Worm (Caenorhabditis elegans) whole organism, L2 larva: ENCODE measurements around the gene F41B4.1.

Experiments
- C34F6.9 ChIP-seq: fragments of 150-350 bp; optimal IDR thresholded peaks from 2 replicates; lab custom pipeline; 2014; ENCODE audit warnings: missing biosample characterization, missing genetic modification characterization
- ama-1 ChIP-seq: fragments of 150-350 bp; optimal IDR thresholded peaks from 2 replicates; lab custom pipeline; 2018; ENCODE audit warnings: inconsistent platforms
- blmp-1 ChIP-seq: sonication (generic microtip); optimal IDR thresholded peaks from 2 replicates; lab custom pipeline; 2017; ENCODE audit warnings: missing genetic modification characterization, mild to moderate bottlenecking, missing compliant biosample characterization, antibody characterized with exemption, moderate library complexity; ENCODE audit not compliant: insufficient read depth
- elt-3 ChIP-seq: sonication (generic microtip); optimal IDR thresholded peaks from 2 replicates; lab custom pipeline; 2017; ENCODE audit warnings: missing biosample characterization, missing genetic modification characterization
- fos-1 ChIP-seq: fragments of 150-350 bp; optimal IDR thresholded peaks from 2 replicates; lab custom pipeline; 2014; ENCODE audit warnings: missing biosample characterization, missing genetic modification characterization
- nhr-129 ChIP-seq: fragments of 150-350 bp; optimal IDR thresholded peaks from 2 replicates; lab custom pipeline; 2014; ENCODE audit warnings: missing biosample characterization, missing genetic modification characterization
- nhr-237 ChIP-seq: fragments of 150-350 bp; optimal IDR thresholded peaks from 2 replicates; lab custom pipeline; 2014; ENCODE audit warnings: missing biosample characterization, missing genetic modification characterization
- nhr-25 ChIP-seq: fragments of 150-350 bp; sonication (generic microtip); optimal IDR thresholded peaks from 3 replicates; lab custom pipeline; 2014; ENCODE audit warnings: missing biosample characterization, missing genetic modification characterization
- nhr-77 ChIP-seq: fragments of 150-350 bp; optimal IDR thresholded peaks from 2 replicates; lab custom pipeline; 2014; ENCODE audit warnings: missing biosample characterization, missing genetic modification characterization
- skn-1 ChIP-seq: sonication (generic microtip); optimal IDR thresholded peaks from 2 replicates; lab custom pipeline; 2017; ENCODE audit warnings: missing biosample characterization, missing genetic modification characterization
- sma-3 ChIP-seq: sonication (generic microtip); optimal IDR thresholded peaks from 2 replicates; lab custom pipeline; 2016; ENCODE audit warnings: missing genetic modification reagents, missing genetic modification characterization, missing compliant biosample characterization
- snpc-4 ChIP-seq: fragments of 150-350 bp; optimal IDR thresholded peaks from 2 replicates; lab custom pipeline; 2014; ENCODE audit warnings: missing biosample characterization, missing genetic modification characterization
- unc-39 ChIP-seq: fragments of 150-350 bp; optimal IDR thresholded peaks from 2 replicates; lab custom pipeline; 2014; ENCODE audit warnings: missing biosample characterization, missing genetic modification characterization
- ztf-11 ChIP-seq: sonication (generic microtip); optimal IDR thresholded peaks from 2 replicates; lab custom pipeline; 2017; ENCODE audit warnings: missing biosample characterization, missing genetic modification characterization

DNA sequence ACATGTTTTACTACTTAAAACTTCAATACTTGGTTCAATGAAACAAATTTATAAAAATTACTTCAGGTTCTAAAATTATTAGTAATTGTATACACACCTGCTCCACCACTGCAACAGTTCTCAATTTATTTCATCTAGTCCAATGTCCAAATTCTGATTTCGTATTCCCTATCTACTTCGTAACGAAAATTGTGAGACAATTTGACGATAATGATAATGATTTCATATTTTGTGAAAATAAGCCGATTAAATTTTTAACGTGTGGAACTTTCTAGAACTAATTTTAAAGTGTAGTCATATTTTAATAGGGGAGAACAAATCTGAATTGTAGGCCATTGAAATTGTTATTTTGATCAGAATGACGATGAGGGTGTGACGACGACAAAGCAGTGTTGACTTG is 35.2 kb downstream of the F41B4.1 start:
- TF ChIP-seq fos-1 (tag; lab: Kevin White, UChicago) (no peak), nhr-237 (tag; lab: Kevin White, UChicago) (no peak), elt-3 (no peak), nhr-25 (tag; lab: Kevin White, UChicago) (no peak), nhr-129 (tag; lab: Kevin White, UChicago) (no peak), sma-3 (no peak), snpc-4 (tag; lab: Kevin White, UChicago) (no peak), ztf-11 (tag; lab: Kevin White, UChicago) (no peak), skn-1 (no peak), blmp-1 (no peak), C34F6.9 (tag; lab: Kevin White, UChicago) (no peak), ama-1 (lab: Kevin White, UChicago) (no peak), unc-39 (tag; lab: Kevin White, UChicago) (no peak), nhr-77 (no peak)
